Worm (Caenorhabditis elegans) whole organism, L4 larva: Measurements from ENCODE around the gene F36H5.17.

Experiments used
- F37D6.2 ChIP-seq: sonication (generic microtip); optimal IDR thresholded peaks from 2 replicates; lab custom pipeline; 2016; ENCODE audit warnings: mild to moderate bottlenecking, missing genetic modification characterization, missing compliant biosample characterization
- dmd-9 ChIP-seq: fragments of 200-800 bp; sonication (Bioruptor generic); IDR thresholded peaks from 2 replicates; pipeline ENCODE4 v1.3.6; 2022; ENCODE audit warnings: missing genetic modification reagents, missing genetic modification characterization, missing compliant biosample characterization
- fkh-10 ChIP-seq: fragments of 150-350 bp; optimal IDR thresholded peaks from 2 replicates; lab custom pipeline; 2014; ENCODE audit warnings: missing biosample characterization, missing genetic modification reagents, missing genetic modification characterization
- lin-29 ChIP-seq: fragments of 200-800 bp; sonication (Bioruptor generic); IDR thresholded peaks from 2 replicates; pipeline ENCODE4 v1.3.6; 2022; ENCODE audit warnings: missing genetic modification reagents, missing genetic modification characterization, missing compliant biosample characterization
- nhr-11 ChIP-seq: fragments of 150-350 bp; optimal IDR thresholded peaks from 2 replicates; lab custom pipeline; 2014; ENCODE audit warnings: missing biosample characterization, missing genetic modification characterization
- nhr-76 ChIP-seq: fragments of 150-350 bp; optimal IDR thresholded peaks from 2 replicates; lab custom pipeline; 2014; ENCODE audit warnings: missing biosample characterization, missing genetic modification characterization
- pha-4 ChIP-seq, 2 experiments: fragments of 150-350 bp in 1 of 2; fragments of 200-800 bp in 1 of 2; sonication (Bioruptor generic) in 1 of 2; IDR thresholded peaks in 1 of 2; optimal IDR thresholded peaks in 1 of 2; 2 replicates each; pipeline versions ENCODE4 v1.3.6 to Lab custom; 2014 to 2022; ENCODE audit warnings: missing genetic modification characterization in 2 of 2, missing genetic modification reagents in 2 of 2, missing biosample characterization in 1 of 2, missing compliant biosample characterization in 1 of 2
- pqm-1 ChIP-seq: sonication (generic microtip); optimal IDR thresholded peaks from 2 replicates; lab custom pipeline; 2017; ENCODE audit warnings: missing biosample characterization, missing genetic modification characterization
- unc-62 ChIP-seq, 3 experiments: fragments of 150-350 bp in 1 of 3; sonication (generic microtip); optimal IDR thresholded peaks in 2 of 3; peaks in 1 of 3; 1 replicate in 1 of 3; 2 replicates in 2 of 3; lab custom pipeline; 2014 to 2017; ENCODE audit warnings: missing biosample characterization in 3 of 3, missing genetic modification characterization in 3 of 3, missing genetic modification reagents in 3 of 3, missing genotype in 1 of 3
- vab-7 ChIP-seq: fragments of 200-800 bp; sonication (Bioruptor generic); IDR thresholded peaks from 2 replicates; pipeline ENCODE4 v1.3.6; 2022; ENCODE audit warnings: missing genetic modification reagents, missing genetic modification characterization, missing compliant biosample characterization
- zfp-3 ChIP-seq: fragments of 200-800 bp; sonication (Bioruptor generic); conservative IDR thresholded peaks from 2 replicates; pipeline ENCODE4 v1.3.6; 2022; ENCODE audit warnings: missing genetic modification reagents, missing genetic modification characterization, missing compliant biosample characterization
- zip-11 ChIP-seq: fragments of 200-800 bp; sonication (Bioruptor generic); IDR thresholded peaks from 2 replicates; pipeline ENCODE4 v1.3.6; 2022; ENCODE audit warnings: missing genetic modification characterization, missing compliant biosample characterization

DNA sequence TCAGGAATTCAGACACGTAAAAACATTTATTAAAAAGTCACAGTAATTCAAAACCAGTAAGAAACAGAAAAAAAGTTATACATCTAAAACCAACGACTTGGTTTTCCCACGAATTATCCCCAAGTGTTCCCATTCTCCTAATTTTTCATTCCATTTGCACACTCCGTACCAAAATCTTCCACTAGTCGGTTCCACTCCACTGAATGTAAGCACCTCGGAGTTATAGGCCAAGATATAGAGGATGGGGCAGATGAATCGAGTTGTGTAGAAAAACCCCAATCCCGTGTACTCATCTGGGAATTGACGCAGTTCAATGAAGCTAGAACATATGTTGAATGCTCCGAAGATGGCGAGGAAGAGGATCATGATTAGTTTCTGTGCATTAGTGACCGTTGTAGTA lies 31.2 kb upstream of the F36H5.17 start:
- TF ChIP-seq F37D6.2 (tag; lab: Kevin White, UChicago): no peak
- no peak for TF ChIP-seq lin-29 (GFP tag; lab: Robert Waterston, UW)
- TF ChIP-seq zip-11 (GFP tag; lab: Robert Waterston, UW): no peak
- TF ChIP-seq pha-4 (GFP tag; IDR thresholded peaks at IDR 0.05; lab: Robert Waterston, UW): no peak
- TF ChIP-seq pha-4 (tag; optimal IDR thresholded peaks at IDR 0.05; lab: Kevin White, UChicago): no peak
- no peak for TF ChIP-seq nhr-76 (tag; lab: Kevin White, UChicago)
- no peak for TF ChIP-seq nhr-11 (tag; lab: Kevin White, UChicago)
- no peak for TF ChIP-seq zfp-3 (GFP tag; lab: Robert Waterston, UW)
- TF ChIP-seq unc-62 (GFP tag; optimal IDR thresholded peaks at IDR 0.05 in 1 of 2; lab: Kevin White, UChicago): peak in 1 of 2 experiments; percentile 97
- TF ChIP-seq unc-62 (tag; optimal IDR thresholded peaks at IDR 0.05; lab: Kevin White, UChicago): no peak
- TF ChIP-seq vab-7: no peak
- TF ChIP-seq fkh-10 (GFP tag; lab: Kevin White, UChicago): no peak
- no peak for TF ChIP-seq pqm-1
- TF ChIP-seq dmd-9 (GFP tag; lab: Robert Waterston, UW): no peak
